Fruit fly (Drosophila melanogaster): Measurements from ENCODE around the gene jub.

- TF ChIP-seq CG9948 (tag; optimal IDR thresholded peaks at IDR 0.05) (no peak), CG14655 (GFP tag; optimal IDR thresholded peaks at IDR 0.05) (no peak), fd96Ca (GFP tag; IDR thresholded peaks at IDR 0.05) (no peak)
Measured at dm6 chrX:13843487-13843886, 13.4 kb upstream of the jub start.
